Worm (Caenorhabditis elegans): ENCODE measurements around the gene clec-144.

The clec-144 gene

DNA sequence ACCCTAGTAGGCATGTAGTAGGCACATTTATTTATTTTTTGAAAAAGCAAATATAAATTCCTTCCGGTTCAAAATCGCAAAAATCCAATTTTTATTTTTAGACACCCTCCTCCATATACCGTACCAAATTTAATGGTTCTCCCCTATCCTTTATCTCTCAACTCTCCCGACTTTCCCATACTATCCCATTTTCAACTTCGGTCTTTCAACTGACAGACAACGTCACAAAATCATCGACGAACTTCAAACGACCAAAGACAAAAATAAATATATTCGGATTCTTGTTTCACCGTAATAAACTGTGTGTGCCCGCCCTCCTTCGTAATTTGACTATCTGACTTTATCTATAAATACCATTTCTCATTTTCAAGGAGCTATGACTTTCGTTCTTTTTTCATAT, 2.8 kb upstream of the clec-144 start, which contains the start of gene T27D12.6:
TSS of gene T27D12.6 (plus strand) at position 301 of the 400 bp plus-strand sequence.
- no peak for TF ChIP-seq hmg-1.1 (GFP tag; IDR thresholded peaks at IDR 0.05)
- no peak for TF ChIP-seq mep-1 (tag; optimal IDR thresholded peaks at IDR 0.05)
- TF ChIP-seq cey-2 (tag; optimal IDR thresholded peaks at IDR 0.05; ENCODE audit: borderline replicate concordance, insufficient read depth) = no peak
- no peak for TF ChIP-seq fkh-10 (GFP tag; optimal IDR thresholded peaks at IDR 0.05)
- no peak for TF ChIP-seq egl-43 (GFP tag; IDR thresholded peaks at IDR 0.05)
- no peak for TF ChIP-seq unc-39 (tag; optimal IDR thresholded peaks at IDR 0.05)
- TF ChIP-seq F37D6.2 (tag; optimal IDR thresholded peaks at IDR 0.05) = no peak
- TF ChIP-seq set-16 (GFP tag; IDR thresholded peaks at IDR 0.05) = no peak
- TF ChIP-seq zag-1 (tag; optimal IDR thresholded peaks at IDR 0.05) = no peak
- TF ChIP-seq mdl-1 (tag; optimal IDR thresholded peaks at IDR 0.05) = no peak
- no peak for TF ChIP-seq egl-27 (tag; optimal IDR thresholded peaks at IDR 0.05)
- no peak for TF ChIP-seq lin-38 (GFP tag; IDR thresholded peaks at IDR 0.05)
- no peak for TF ChIP-seq ceh-32 (tag; optimal IDR thresholded peaks at IDR 0.05; ENCODE audit: poor library complexity)
- no peak for TF ChIP-seq madf-5 (GFP tag; IDR thresholded peaks at IDR 0.05)
- TF ChIP-seq unc-62 (GFP tag; optimal IDR thresholded peaks at IDR 0.05 in 1 of 2) = no peak
- TF ChIP-seq unc-62 (tag; optimal IDR thresholded peaks at IDR 0.05) = no peak
- no peak for TF ChIP-seq zfp-2 (tag; optimal IDR thresholded peaks at IDR 0.05)

DNA sequence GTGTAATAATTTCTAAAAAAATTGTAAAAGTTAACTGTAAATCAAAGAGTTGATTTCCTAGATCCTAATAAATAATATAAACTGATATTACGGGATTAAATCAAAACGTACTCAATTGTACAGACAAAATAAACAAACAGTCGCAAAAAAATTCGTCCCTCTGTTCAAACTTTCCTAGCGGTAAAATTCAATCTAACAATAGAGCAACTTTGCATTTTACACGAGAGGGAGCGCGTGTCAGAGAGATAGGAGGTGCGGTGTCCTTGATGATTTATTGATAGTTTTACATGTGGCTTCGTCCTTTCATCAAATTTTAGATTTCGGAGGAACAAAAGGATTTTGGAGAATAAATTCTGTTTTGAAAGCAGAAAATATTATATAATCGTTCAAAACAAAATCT, 1.8 kb downstream of the clec-144 start:
- TF ChIP-seq pqm-1 (tag; optimal IDR thresholded peaks at IDR 0.05) (peak; percentile 32), lsy-2 (tag; optimal IDR thresholded peaks at IDR 0.05) (peak in 1 of 2 experiments; percentile 60), nhr-28 (tag; optimal IDR thresholded peaks at IDR 0.05) (peak; percentile 46), lin-38 (GFP tag; IDR thresholded peaks at IDR 0.05) (no peak), pha-4 (GFP tag; IDR thresholded peaks at IDR 0.05) (no peak), pha-4 (tag; optimal IDR thresholded peaks at IDR 0.05) (peak; percentile 70), mxl-3 (GFP tag; optimal IDR thresholded peaks at IDR 0.05) (peak; percentile 82), duxl-1 (tag; optimal IDR thresholded peaks at IDR 0.05; ENCODE audit: poor library complexity) (no peak), mes-2 (tag; optimal IDR thresholded peaks at IDR 0.05; ENCODE audit: poor library complexity, severe bottlenecking) (peak; percentile 63), daf-16 (GFP tag; optimal IDR thresholded peaks at IDR 0.05) (no peak), daf-16 (tag; optimal IDR thresholded peaks at IDR 0.05) (peak; percentile 12), nhr-6 (tag; optimal IDR thresholded peaks at IDR 0.05) (peak; percentile 35), hlh-11 (tag; optimal IDR thresholded peaks at IDR 0.05) (peak; percentile 18), spr-3 (GFP tag; optimal IDR thresholded peaks at IDR 0.05) (no peak), unc-62 (GFP tag; optimal IDR thresholded peaks at IDR 0.05 in 1 of 2) (peak in 1 of 2 experiments; percentile 95), unc-62 (tag; optimal IDR thresholded peaks at IDR 0.05) (no peak), nhr-77 (tag; optimal IDR thresholded peaks at IDR 0.05) (no peak), F44E2.7 (GFP tag; IDR thresholded peaks at IDR 0.05) (no peak), dpl-1 (GFP tag; optimal IDR thresholded peaks at IDR 0.05) (peak; percentile 25), hlh-30 (tag; optimal IDR thresholded peaks at IDR 0.05; ENCODE audit: insufficient read depth) (peak; percentile 91), mdl-1 (tag; optimal IDR thresholded peaks at IDR 0.05) (peak in 1 of 2 experiments; percentile 60)

DNA sequence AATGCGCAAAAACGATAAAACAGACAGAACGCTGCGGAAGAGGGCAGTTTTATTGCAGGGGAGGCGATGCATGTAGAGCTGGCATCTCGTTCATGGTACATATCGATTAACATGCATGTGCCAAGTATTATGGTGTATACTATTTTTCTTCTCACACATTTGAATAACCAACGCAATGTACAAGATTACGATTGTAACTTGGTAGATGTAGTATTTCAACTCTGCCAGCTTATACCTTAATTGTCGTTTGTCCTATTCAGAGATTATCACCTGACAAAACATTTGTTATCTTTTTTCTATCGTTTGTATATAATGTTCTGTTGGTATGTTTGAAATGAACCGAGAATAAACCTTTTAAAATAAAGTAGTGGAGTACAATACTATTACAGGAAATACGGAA, 2.5 kb downstream of the clec-144 start, which contains the start of gene pes-5:
TSS of gene pes-5 (minus strand) at position 101 of the 400 bp plus-strand sequence.
- TF ChIP-seq R02D3.7 (tag; optimal IDR thresholded peaks at IDR 0.05) (no peak), ztf-7 (tag; optimal IDR thresholded peaks at IDR 0.05) (no peak), pqm-1 (tag; optimal IDR thresholded peaks at IDR 0.05) (no peak), egl-27 (tag; optimal IDR thresholded peaks at IDR 0.05) (no peak), F44E2.7 (GFP tag; IDR thresholded peaks at IDR 0.05) (no peak), tra-1 (GFP tag; IDR thresholded peaks at IDR 0.05) (no peak), nhr-77 (tag; optimal IDR thresholded peaks at IDR 0.05) (no peak), zip-11 (GFP tag; IDR thresholded peaks at IDR 0.05) (no peak), nhr-48 (tag; optimal IDR thresholded peaks at IDR 0.05) (no peak), dmd-8 (GFP tag; IDR thresholded peaks at IDR 0.05) (no peak), D1046.2 (GFP tag; IDR thresholded peaks at IDR 0.05) (no peak), ceh-32 (tag; optimal IDR thresholded peaks at IDR 0.05; ENCODE audit: poor library complexity) (no peak), nhr-6 (tag; optimal IDR thresholded peaks at IDR 0.05) (no peak), saeg-2 (GFP tag; IDR thresholded peaks at IDR 0.05) (no peak)
